Worm (Caenorhabditis elegans) whole organism, L3 larva: ENCODE results near the gene str-230.

ENCODE experiments used
- R02D3.7 ChIP-seq: fragments of 150-350 bp; optimal IDR thresholded peaks from 2 replicates; lab custom pipeline; 2014; ENCODE audit warnings: missing biosample characterization, missing genetic modification characterization
- ZK546.5 ChIP-seq: sonication (generic microtip); optimal IDR thresholded peaks from 2 replicates; lab custom pipeline; 2017; ENCODE audit warnings: missing biosample characterization, missing genetic modification characterization
- aly-2 ChIP-seq: fragments of 150-350 bp; optimal IDR thresholded peaks from 2 replicates; lab custom pipeline; 2014; ENCODE audit warnings: missing biosample characterization, missing genetic modification characterization
- ama-1 ChIP-seq: fragments of 150-350 bp; optimal IDR thresholded peaks from 2 replicates; lab custom pipeline; 2018
- ceh-16 ChIP-seq: sonication (generic microtip); optimal IDR thresholded peaks from 2 replicates; lab custom pipeline; 2017; ENCODE audit warnings: missing biosample characterization, missing genetic modification characterization
- ceh-28 ChIP-seq: fragments of 150-350 bp; optimal IDR thresholded peaks from 2 replicates; lab custom pipeline; 2014; ENCODE audit warnings: missing biosample characterization, missing genetic modification reagents, missing genetic modification characterization
- ceh-82 ChIP-seq: fragments of 150-350 bp; optimal IDR thresholded peaks from 2 replicates; lab custom pipeline; 2014; ENCODE audit warnings: missing biosample characterization, missing genetic modification characterization
- ceh-9 ChIP-seq: sonication (generic microtip); optimal IDR thresholded peaks from 2 replicates; lab custom pipeline; 2018; ENCODE audit warnings: missing biosample characterization, missing genetic modification characterization
- daf-12 ChIP-seq: fragments of 150-350 bp; optimal IDR thresholded peaks from 2 replicates; lab custom pipeline; 2014; ENCODE audit warnings: missing biosample characterization, missing genetic modification reagents, missing genetic modification characterization
- egl-27 ChIP-seq: sonication (generic microtip); optimal IDR thresholded peaks from 4 replicates; lab custom pipeline; 2017; ENCODE audit warnings: missing biosample characterization, missing genetic modification reagents, missing genetic modification characterization
- egl-5 ChIP-seq: fragments of 150-350 bp; optimal IDR thresholded peaks from 2 replicates; lab custom pipeline; 2017; ENCODE audit warnings: missing biosample characterization, missing genetic modification reagents, missing genetic modification characterization, inconsistent platforms
- elt-1 ChIP-seq: fragments of 150-350 bp; optimal IDR thresholded peaks from 2 replicates; lab custom pipeline; 2014; ENCODE audit warnings: missing biosample characterization, missing genetic modification characterization
- elt-2 ChIP-seq: sonication (generic microtip); optimal IDR thresholded peaks from 2 replicates; lab custom pipeline; 2016; ENCODE audit warnings: missing genetic modification reagents, mild to moderate bottlenecking, missing genetic modification characterization, missing compliant biosample characterization
- elt-3 ChIP-seq, 3 experiments: fragments of 150-350 bp in 1 of 3; sonication (generic microtip) in 2 of 3; optimal IDR thresholded peaks; 2 replicates in 2 of 3; 4 replicates in 1 of 3; lab custom pipeline; 2014 to 2017; ENCODE audit warnings: missing biosample characterization in 3 of 3, missing genetic modification characterization in 3 of 3
- eor-1 ChIP-seq, 2 experiments: fragments of 150-350 bp; optimal IDR thresholded peaks; 2 replicates each; lab custom pipeline; 2014 to 2018; ENCODE audit warnings: missing biosample characterization in 2 of 2, missing genetic modification characterization in 2 of 2
- fkh-10 ChIP-seq: sonication (generic microtip); optimal IDR thresholded peaks from 2 replicates; lab custom pipeline; 2017; ENCODE audit warnings: missing biosample characterization, missing genetic modification reagents, missing genetic modification characterization
- fkh-2 ChIP-seq: fragments of 150-350 bp; optimal IDR thresholded peaks from 2 replicates; lab custom pipeline; 2014; ENCODE audit warnings: missing biosample characterization, missing genetic modification reagents, missing genetic modification characterization
- fos-1 ChIP-seq: fragments of 150-350 bp; optimal IDR thresholded peaks from 2 replicates; lab custom pipeline; 2014; ENCODE audit warnings: missing biosample characterization, missing genetic modification characterization
- hmg-11 ChIP-seq: sonication (generic microtip); optimal IDR thresholded peaks from 2 replicates; lab custom pipeline; 2016; ENCODE audit warnings: missing genetic modification characterization, missing compliant biosample characterization
- jun-1 ChIP-seq: fragments of 150-350 bp; optimal IDR thresholded peaks from 2 replicates; lab custom pipeline; 2014; ENCODE audit warnings: missing biosample characterization, missing genetic modification reagents, missing genetic modification characterization
- lin-15B ChIP-seq: fragments of 150-350 bp; optimal IDR thresholded peaks from 2 replicates; lab custom pipeline; 2014; ENCODE audit warnings: missing biosample characterization, missing genetic modification characterization
- lin-39 ChIP-seq: fragments of 150-350 bp; optimal IDR thresholded peaks from 2 replicates; lab custom pipeline; 2018; ENCODE audit warnings: missing biosample characterization, missing genetic modification reagents, missing genetic modification characterization
- lsy-12 ChIP-seq: sonication (generic microtip); optimal IDR thresholded peaks from 2 replicates; lab custom pipeline; 2016; ENCODE audit warnings: mild to moderate bottlenecking, missing genetic modification characterization, missing compliant biosample characterization
- mdl-1 ChIP-seq: fragments of 150-350 bp; optimal IDR thresholded peaks from 2 replicates; lab custom pipeline; 2014; ENCODE audit warnings: missing biosample characterization, missing genetic modification characterization
- mml-1 ChIP-seq: fragments of 150-350 bp; sonication (generic microtip); optimal IDR thresholded peaks from 3 replicates; lab custom pipeline; 2014; ENCODE audit warnings: missing biosample characterization, missing genetic modification characterization
- nfya-1 ChIP-seq: sonication (generic microtip); optimal IDR thresholded peaks from 2 replicates; lab custom pipeline; 2017; ENCODE audit warnings: missing genetic modification characterization, mild to moderate bottlenecking, missing compliant biosample characterization, antibody characterized with exemption, moderate library complexity; ENCODE audit not compliant: insufficient read depth
- nhr-11 ChIP-seq: fragments of 150-350 bp; optimal IDR thresholded peaks from 2 replicates; lab custom pipeline; 2014; ENCODE audit warnings: missing biosample characterization, missing genetic modification characterization
- nhr-12 ChIP-seq: fragments of 150-350 bp; optimal IDR thresholded peaks from 2 replicates; lab custom pipeline; 2014; ENCODE audit warnings: missing biosample characterization, missing genetic modification characterization
- nhr-23 ChIP-seq: fragments of 150-350 bp; optimal IDR thresholded peaks from 2 replicates; lab custom pipeline; 2014; ENCODE audit warnings: missing biosample characterization, missing genetic modification reagents, missing genetic modification characterization
- nhr-237 ChIP-seq: fragments of 150-350 bp; optimal IDR thresholded peaks from 2 replicates; lab custom pipeline; 2014; ENCODE audit warnings: missing biosample characterization, missing genetic modification characterization
- nhr-25 ChIP-seq: sonication (generic microtip); optimal IDR thresholded peaks from 2 replicates; lab custom pipeline; 2017; ENCODE audit warnings: missing biosample characterization, missing genetic modification characterization
- nhr-28 ChIP-seq: fragments of 150-350 bp; optimal IDR thresholded peaks from 2 replicates; lab custom pipeline; 2014; ENCODE audit warnings: missing biosample characterization, missing genetic modification characterization
- nhr-43 ChIP-seq: sonication (generic microtip); optimal IDR thresholded peaks from 2 replicates; lab custom pipeline; 2016; ENCODE audit warnings: mild to moderate bottlenecking, missing genetic modification characterization, missing compliant biosample characterization; ENCODE audit not compliant: poor library complexity, severe bottlenecking
- nhr-67 ChIP-seq: fragments of 150-350 bp; optimal IDR thresholded peaks from 2 replicates; lab custom pipeline; 2014; ENCODE audit warnings: missing biosample characterization, missing genetic modification characterization
- nhr-76 ChIP-seq: fragments of 150-350 bp; sonication (generic microtip); optimal IDR thresholded peaks from 5 replicates; lab custom pipeline; 2014; ENCODE audit warnings: missing biosample characterization, missing genetic modification characterization
- nhr-77 ChIP-seq: fragments of 150-350 bp; optimal IDR thresholded peaks from 2 replicates; lab custom pipeline; 2014; ENCODE audit warnings: missing biosample characterization, missing genetic modification characterization
- pha-4 ChIP-seq: fragments of 150-350 bp; optimal IDR thresholded peaks from 2 replicates; lab custom pipeline; 2014; ENCODE audit warnings: missing biosample characterization, missing genetic modification reagents, missing genetic modification characterization
- pqm-1 ChIP-seq: fragments of 150-350 bp; optimal IDR thresholded peaks from 2 replicates; lab custom pipeline; 2017; ENCODE audit warnings: missing biosample characterization, missing genetic modification characterization, inconsistent platforms
- sea-2 ChIP-seq: fragments of 150-350 bp; sonication (generic microtip); optimal IDR thresholded peaks from 4 replicates; lab custom pipeline; 2014; ENCODE audit warnings: missing biosample characterization, missing genetic modification reagents, missing genetic modification characterization
- skn-1 ChIP-seq: fragments of 150-350 bp; optimal IDR thresholded peaks from 2 replicates; lab custom pipeline; 2014; ENCODE audit warnings: missing biosample characterization, missing genetic modification characterization
- snpc-4 ChIP-seq: fragments of 150-350 bp; optimal IDR thresholded peaks from 2 replicates; lab custom pipeline; 2014; ENCODE audit warnings: missing biosample characterization, missing genetic modification characterization
- tbx-2 ChIP-seq: sonication (generic microtip); optimal IDR thresholded peaks from 2 replicates; lab custom pipeline; 2016; ENCODE audit warnings: mild to moderate bottlenecking, missing genetic modification characterization, missing compliant biosample characterization
- unc-39 ChIP-seq: sonication (generic microtip); optimal IDR thresholded peaks from 4 replicates; lab custom pipeline; 2017; ENCODE audit warnings: missing biosample characterization, missing genetic modification characterization
- unc-62 ChIP-seq: fragments of 150-350 bp; sonication (generic microtip); optimal IDR thresholded peaks from 4 replicates; lab custom pipeline; 2014; ENCODE audit warnings: missing biosample characterization, missing genetic modification reagents, missing genetic modification characterization
- zag-1 ChIP-seq: fragments of 150-350 bp; optimal IDR thresholded peaks from 2 replicates; lab custom pipeline; 2014; ENCODE audit warnings: missing biosample characterization, missing genetic modification characterization
- ztf-11 ChIP-seq: fragments of 150-350 bp; optimal IDR thresholded peaks from 2 replicates; lab custom pipeline; 2014; ENCODE audit warnings: missing biosample characterization, missing genetic modification characterization
- ztf-4 ChIP-seq: fragments of 150-350 bp; optimal IDR thresholded peaks from 2 replicates; lab custom pipeline; 2014; ENCODE audit warnings: missing biosample characterization, missing genetic modification characterization

str-230 gene

DNA sequence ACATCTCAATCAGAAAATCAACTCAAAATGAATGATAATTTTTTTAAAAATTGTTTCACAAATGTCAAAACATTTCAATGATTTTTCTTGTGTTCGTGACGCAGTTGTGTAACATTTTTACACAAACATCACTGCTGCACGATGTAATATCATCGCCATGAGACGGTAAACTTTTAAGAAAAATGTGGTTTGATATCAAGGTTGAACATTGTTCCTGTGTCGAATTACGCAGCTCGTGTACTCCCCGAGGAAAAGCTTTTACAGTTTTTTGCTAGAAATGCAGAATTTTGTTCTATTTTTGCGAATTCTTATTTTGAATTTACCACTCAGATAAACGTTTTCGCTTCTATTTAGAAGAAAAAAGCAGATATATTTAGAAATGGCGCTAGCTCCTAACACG, 13.0 kb downstream of the str-230 start:
- TF ChIP-seq nhr-12 (tag; lab: Kevin White, UChicago) (no peak), nhr-67 (tag; lab: Kevin White, UChicago) (no peak), zag-1 (tag; lab: Kevin White, UChicago) (no peak), nhr-23 (tag; lab: Kevin White, UChicago) (no peak), eor-1 (tag; optimal IDR thresholded peaks at IDR 0.05; lab: Kevin White, UChicago) (no peak), pha-4 (tag; lab: Kevin White, UChicago) (no peak), ama-1 (lab: Kevin White, UChicago) (peak; percentile 58), ceh-9 (tag; lab: Kevin White, UChicago) (no peak), egl-5 (tag; lab: Kevin White, UChicago) (no peak), elt-2 (tag; lab: Kevin White, UChicago) (peak; percentile 30), nhr-25 (tag; lab: Kevin White, UChicago) (peak; percentile 57), R02D3.7 (tag; lab: Kevin White, UChicago) (peak; percentile 16), nhr-77 (tag; lab: Kevin White, UChicago) (no peak), aly-2 (tag; lab: Kevin White, UChicago) (no peak), sea-2 (GFP tag; lab: Kevin White, UChicago) (no peak), nhr-76 (tag; lab: Kevin White, UChicago) (no peak), unc-62 (GFP tag; lab: Kevin White, UChicago) (no peak), lin-39 (tag; lab: Kevin White, UChicago) (no peak), pqm-1 (no peak), ZK546.5 (no peak), snpc-4 (tag; lab: Kevin White, UChicago) (no peak), nhr-28 (no peak), ceh-16 (no peak), nhr-237 (tag; lab: Kevin White, UChicago) (no peak), fkh-10 (no peak), elt-1 (tag; lab: Kevin White, UChicago) (no peak), nfya-1 (peak; percentile 40), jun-1 (tag; lab: Kevin White, UChicago) (no peak), lin-15B (tag; lab: Kevin White, UChicago) (peak; percentile 14), ceh-82 (no peak), elt-3 (tag; optimal IDR thresholded peaks at IDR 0.05; lab: Kevin White, UChicago) (no peak), mdl-1 (no peak), mml-1 (tag; lab: Kevin White, UChicago) (no peak), lsy-12 (tag; lab: Kevin White, UChicago) (peak; percentile 10), skn-1 (no peak), ztf-4 (tag; lab: Kevin White, UChicago) (peak; percentile 9), egl-27 (tag; lab: Kevin White, UChicago) (no peak), ceh-28 (tag; lab: Kevin White, UChicago) (no peak), fkh-2 (tag; lab: Kevin White, UChicago) (no peak), nhr-11 (tag; lab: Kevin White, UChicago) (no peak), nhr-43 (peak; percentile 77), daf-12 (tag; lab: Kevin White, UChicago) (no peak), fos-1 (no peak), tbx-2 (tag; lab: Kevin White, UChicago) (no peak), hmg-11 (tag; lab: Kevin White, UChicago) (no peak), unc-39 (tag; lab: Kevin White, UChicago) (no peak), ztf-11 (tag; lab: Kevin White, UChicago) (no peak)

DNA sequence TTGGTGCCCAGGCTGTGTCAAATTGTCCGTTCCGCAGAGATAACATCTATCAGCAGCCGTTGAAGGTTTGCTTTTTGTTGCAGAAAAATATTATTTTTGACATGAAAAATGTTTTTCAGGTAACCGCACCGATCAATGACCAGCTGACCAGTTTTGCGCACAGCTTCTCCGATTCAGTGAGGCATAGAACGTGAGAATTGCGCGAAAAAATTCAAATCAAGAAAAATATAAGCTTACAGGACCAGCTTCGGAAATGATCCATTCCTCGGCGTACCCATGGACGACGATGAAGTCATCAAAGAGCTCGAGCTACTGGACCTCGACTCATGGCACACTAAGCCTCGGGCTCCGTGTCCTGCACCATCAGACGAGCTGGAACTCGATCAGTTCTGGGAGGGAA, 16.1 kb downstream of the str-230 start:
- peak; percentile 40 for TF ChIP-seq ama-1 (lab: Kevin White, UChicago)
- no peak for TF ChIP-seq ceh-16
- no peak for TF ChIP-seq unc-39 (tag; lab: Kevin White, UChicago)
